Fruit fly (Drosophila melanogaster) whole organism, adult: ENCODE data around the gene CG6051.

Source experiments
- CG11617 ChIP-seq: fragments of 200-800 bp; sonication (Bioruptor generic); optimal IDR thresholded peaks from 2 replicates; lab custom pipeline; 2017; ENCODE audit warnings: mild to moderate bottlenecking, missing biosample characterization, missing genetic modification reagents, missing genetic modification characterization
- CG12768 ChIP-seq: fragments of 200-800 bp; sonication (Bioruptor generic); optimal IDR thresholded peaks from 2 replicates; lab custom pipeline; 2017; ENCODE audit warnings: missing biosample characterization, missing genetic modification characterization, mild to moderate bottlenecking, moderate library complexity, missing genetic modification reagents
- CG14711 ChIP-seq: fragments of 200-800 bp; sonication (Bioruptor generic); optimal IDR thresholded peaks from 2 replicates; lab custom pipeline; 2018; ENCODE audit warnings: missing biosample characterization, mild to moderate bottlenecking, missing genetic modification characterization, moderate library complexity
- CG1620 ChIP-seq: fragments of 200-800 bp; sonication (Bioruptor generic); optimal IDR thresholded peaks from 2 replicates; lab custom pipeline; 2016; ENCODE audit warnings: missing biosample characterization, missing genetic modification characterization
- CG33017 ChIP-seq: fragments of 200-800 bp; sonication (Bioruptor generic); optimal IDR thresholded peaks from 2 replicates; lab custom pipeline; 2018; ENCODE audit warnings: missing biosample characterization, mild to moderate bottlenecking, missing genetic modification characterization, moderate library complexity
- CG5204 ChIP-seq: fragments of 200-800 bp; sonication (Bioruptor generic); optimal IDR thresholded peaks from 2 replicates; lab custom pipeline; 2016; ENCODE audit warnings: missing biosample characterization, missing genetic modification characterization
- CG7045 ChIP-seq: fragments of 200-800 bp; sonication (Bioruptor generic); optimal IDR thresholded peaks from 2 replicates; lab custom pipeline; 2017; ENCODE audit warnings: missing biosample characterization, mild to moderate bottlenecking, missing genetic modification characterization
- CG7101 ChIP-seq: fragments of 200-800 bp; sonication (Bioruptor generic); optimal IDR thresholded peaks from 2 replicates; lab custom pipeline; 2018; ENCODE audit warnings: missing biosample characterization, mild to moderate bottlenecking, missing genetic modification characterization, moderate library complexity
- Clk ChIP-seq: fragments of 200-800 bp; sonication (Bioruptor generic); optimal IDR thresholded peaks from 2 replicates; lab custom pipeline; 2017; ENCODE audit warnings: missing biosample characterization, missing genetic modification characterization
- Crg-1 ChIP-seq: fragments of 200-800 bp; sonication (Bioruptor generic); optimal IDR thresholded peaks from 2 replicates; lab custom pipeline; 2016; ENCODE audit warnings: missing biosample characterization, missing genetic modification characterization
- Hr96 ChIP-seq: fragments of 200-800 bp; sonication (Bioruptor generic); optimal IDR thresholded peaks from 2 replicates; lab custom pipeline; 2016; ENCODE audit warnings: missing biosample characterization, missing genetic modification characterization
- Mnt ChIP-seq: fragments of 200-800 bp; sonication (Bioruptor generic); optimal IDR thresholded peaks from 2 replicates; lab custom pipeline; 2016; ENCODE audit warnings: missing biosample characterization, mild to moderate bottlenecking, missing genetic modification characterization
- cic ChIP-seq: fragments of 200-800 bp; sonication (Bioruptor generic); optimal IDR thresholded peaks from 2 replicates; lab custom pipeline; 2017; ENCODE audit warnings: missing biosample characterization, mild to moderate bottlenecking, missing genetic modification characterization, moderate library complexity
- cnc ChIP-seq, 2 experiments: fragments of >200 bp; optimal IDR thresholded peaks; 2 replicates each; lab custom pipeline; 2017
- kay ChIP-seq: fragments of 200-800 bp; sonication (Bioruptor generic); peaks from one replicate; lab custom pipeline; 2016; ENCODE audit warnings: missing biosample characterization, missing genetic modification characterization, borderline replicate concordance
- ovo ChIP-seq: fragments of 200-800 bp; sonication (Bioruptor generic); optimal IDR thresholded peaks from 2 replicates; lab custom pipeline; 2016; ENCODE audit warnings: missing biosample characterization, missing genetic modification characterization
- pad ChIP-seq: fragments of 200-800 bp; sonication (Bioruptor generic); optimal IDR thresholded peaks from 3 replicates; lab custom pipeline; 2017; ENCODE audit warnings: missing biosample characterization, missing genetic modification characterization, mild to moderate bottlenecking, moderate library complexity, missing genetic modification reagents
- tj ChIP-seq: fragments of 200-800 bp; sonication (Bioruptor generic); optimal IDR thresholded peaks from 3 replicates; lab custom pipeline; 2017; ENCODE audit warnings: missing biosample characterization, mild to moderate bottlenecking, missing genetic modification characterization, moderate library complexity
- toe ChIP-seq: fragments of 200-800 bp; sonication (Bioruptor generic); optimal IDR thresholded peaks from 2 replicates; lab custom pipeline; 2016; ENCODE audit warnings: missing biosample characterization, missing genetic modification characterization

CG6051 gene

dm6 chr3R:27148812-27149769 is 1.8 kb downstream of the CG6051 start:
- TF ChIP-seq CG7045 (GFP tag; lab: Kevin White, UChicago) (peak; percentile 40), CG7101 (tag; lab: Kevin White, UChicago) (peak; percentile 12), tj (GFP tag; lab: Kevin White, UChicago) (no peak), CG14711 (no peak), cic (GFP tag; lab: Kevin White, UChicago) (peak; percentile 51)

DNA sequence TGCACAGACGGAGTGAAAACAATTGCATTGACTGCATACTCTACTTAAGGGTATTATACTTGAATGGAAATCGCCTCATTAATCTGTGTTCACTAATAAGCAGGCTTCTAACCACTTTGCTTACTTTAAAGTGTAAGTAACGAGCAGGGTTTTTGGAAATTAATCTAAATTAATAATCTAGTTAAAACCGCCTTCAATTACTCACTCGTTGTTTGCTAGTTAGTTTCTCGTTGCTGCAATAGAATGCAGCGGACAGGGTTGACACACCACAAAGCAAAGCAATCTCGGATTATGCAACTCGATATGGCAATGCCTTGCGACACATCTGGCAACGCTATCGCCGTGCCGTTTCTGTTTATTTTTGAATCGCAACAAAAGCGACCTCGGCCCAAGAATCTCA is 10.9 kb downstream of the CG6051 start:
- TF ChIP-seq CG14711 = peak; percentile 56
- TF ChIP-seq kay (GFP tag; lab: Kevin White, UChicago) = peak; percentile 38
- no peak for TF ChIP-seq cnc (optimal IDR thresholded peaks at IDR 0.05; lab: Kevin White, UChicago)
- no peak for TF ChIP-seq Hr96 (GFP tag; lab: Kevin White, UChicago)
- no peak for TF ChIP-seq toe (GFP tag; lab: Kevin White, UChicago)

DNA sequence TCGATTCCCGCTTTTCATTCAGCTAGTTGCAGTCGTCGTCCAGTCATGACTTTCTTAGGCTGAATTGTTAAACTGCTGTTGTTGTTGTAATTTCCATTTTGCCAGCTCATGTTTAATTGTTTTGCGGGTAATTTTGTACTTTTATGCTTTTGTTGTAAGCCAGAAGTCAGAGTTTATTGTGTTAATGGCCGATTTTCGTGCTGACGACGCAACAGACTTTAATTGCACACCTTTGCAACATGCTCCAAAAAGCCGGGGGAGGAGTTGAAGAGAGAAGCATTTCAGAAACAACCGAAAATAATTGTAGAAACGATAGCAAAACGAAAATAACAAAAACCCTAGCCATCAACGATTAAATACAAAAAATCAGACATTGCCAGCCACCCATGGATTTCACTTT is 12.2 kb downstream of the CG6051 start:
- TF ChIP-seq CG12768 (GFP tag; lab: Kevin White, UChicago) (no peak), cic (GFP tag; lab: Kevin White, UChicago) (no peak), tj (GFP tag; lab: Kevin White, UChicago) (peak; percentile 95)

- TF ChIP-seq Clk (GFP tag; lab: Kevin White, UChicago) (no peak), CG7101 (tag; lab: Kevin White, UChicago) (no peak), pad (no peak), kay (GFP tag; lab: Kevin White, UChicago) (no peak)
These were observed 12.9 kb downstream of the CG6051 start for dm6 chr3R:27137914-27138323.

- TF ChIP-seq CG12768 (GFP tag; lab: Kevin White, UChicago) = peak; percentile 24
- peak; percentile 1 for TF ChIP-seq tj (GFP tag; lab: Kevin White, UChicago)
- TF ChIP-seq CG7045 (GFP tag; lab: Kevin White, UChicago) = peak; percentile 60
- no peak for TF ChIP-seq Mnt (GFP tag; lab: Kevin White, UChicago)
- TF ChIP-seq CG14711 = peak; percentile 41
- TF ChIP-seq pad = peak; percentile 41
- peak; percentile 19 for TF ChIP-seq Clk (GFP tag; lab: Kevin White, UChicago)
- TF ChIP-seq kay (GFP tag; lab: Kevin White, UChicago) = peak; percentile 90
- TF ChIP-seq CG5204 (GFP tag; lab: Kevin White, UChicago) = no peak
- TF ChIP-seq CG7101 (tag; lab: Kevin White, UChicago) = peak; percentile 67
- TF ChIP-seq cic (GFP tag; lab: Kevin White, UChicago) = peak; percentile 37
- peak; percentile 60 for TF ChIP-seq ovo (GFP tag; lab: Kevin White, UChicago)
- TF ChIP-seq CG1620 (GFP tag; lab: Kevin White, UChicago) = peak; percentile 25
- TF ChIP-seq Crg-1 (GFP tag; lab: Kevin White, UChicago) = peak; percentile 31
- no peak for TF ChIP-seq toe (GFP tag; lab: Kevin White, UChicago)
- TF ChIP-seq cnc (optimal IDR thresholded peaks at IDR 0.05; lab: Kevin White, UChicago) = no peak
- TF ChIP-seq CG33017 (tag; lab: Kevin White, UChicago) = peak; percentile 14
- peak; percentile 14 for TF ChIP-seq Hr96 (GFP tag; lab: Kevin White, UChicago)
- TF ChIP-seq CG11617 = peak; percentile 65
These were observed 14.9 kb downstream of the CG6051 start for dm6 chr3R:27135692-27136641.

DNA sequence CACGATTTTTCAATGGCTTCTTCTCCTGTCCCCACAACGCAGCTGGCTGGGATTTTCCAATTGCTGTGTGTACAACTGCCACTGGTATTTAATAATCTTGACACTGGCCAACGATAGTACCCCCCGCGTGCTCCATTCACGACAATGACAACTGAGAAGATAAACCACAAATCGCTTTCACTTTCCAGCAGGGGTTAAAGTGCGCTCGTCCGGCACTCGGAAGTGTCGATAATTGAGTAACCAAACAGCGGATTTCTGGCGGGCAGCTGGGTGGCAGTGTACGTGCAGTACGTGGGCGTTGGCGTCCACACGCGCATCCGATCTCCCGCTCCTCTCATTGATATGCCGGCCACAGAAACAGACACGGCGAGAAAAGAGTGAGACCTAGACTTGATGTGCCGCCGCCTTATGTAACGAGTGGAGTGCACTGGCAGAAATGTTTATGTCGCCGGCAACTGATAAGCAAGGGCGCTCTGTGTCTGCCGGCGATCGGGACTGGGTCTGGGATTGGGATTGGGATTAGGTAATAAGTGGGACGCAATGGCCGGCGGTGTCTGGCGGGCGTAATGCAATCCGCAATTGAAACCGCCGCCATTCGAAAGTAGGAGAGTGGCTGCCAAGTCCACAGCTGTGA is 16.0 kb downstream of the CG6051 start:
- TF ChIP-seq Crg-1 (GFP tag; lab: Kevin White, UChicago) = no peak

DNA sequence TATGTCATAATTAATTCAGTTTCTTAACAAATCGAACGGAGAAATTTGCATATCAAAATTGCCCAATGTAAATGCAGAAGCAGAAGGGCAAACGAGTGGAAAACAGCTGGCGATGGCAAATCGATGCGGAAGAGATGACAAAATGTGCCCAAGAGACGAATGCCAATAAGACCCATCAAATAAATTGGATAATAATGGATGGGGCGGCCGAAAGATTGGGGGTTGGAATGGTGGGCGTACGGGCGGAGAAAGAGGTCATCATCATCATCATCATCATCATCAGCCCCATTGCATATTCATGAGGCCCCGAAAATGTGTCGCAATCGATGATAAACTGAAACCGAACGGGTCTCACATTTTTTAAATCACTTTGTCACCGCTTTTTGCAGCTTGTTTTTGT is 16.9 kb downstream of the CG6051 start:
- no peak for TF ChIP-seq cnc (optimal IDR thresholded peaks at IDR 0.05; lab: Kevin White, UChicago)
- TF ChIP-seq CG33017 (tag; lab: Kevin White, UChicago) = no peak
